Fruit fly (Drosophila melanogaster) whole organism, embryonic: ENCODE measurements around the gene AOX1.

Source experiments
- ATbp ChIP-seq: fragments of 200-800 bp; sonication (Bioruptor generic); optimal IDR thresholded peaks from 2 replicates; lab custom pipeline; 2017; ENCODE audit warnings: missing biosample characterization, mild to moderate bottlenecking, missing genetic modification characterization, missing genetic modification reagents
- CG10274 ChIP-seq: fragments of 200-800 bp; sonication (Bioruptor generic); optimal IDR thresholded peaks from 3 replicates; lab custom pipeline; 2017; ENCODE audit warnings: missing biosample characterization, mild to moderate bottlenecking, missing genetic modification characterization
- CG10366 ChIP-seq: fragments of 200-800 bp; sonication (Bioruptor generic); IDR thresholded peaks from 2 replicates; pipeline ENCODE4 v1.3.6; 2022; ENCODE audit warnings: missing biosample characterization, missing genetic modification characterization
- CG11696 ChIP-seq: fragments of 200-800 bp; sonication (Bioruptor generic); IDR thresholded peaks from 2 replicates; pipeline ENCODE4 v1.3.6; 2022; ENCODE audit warnings: missing biosample characterization, missing genetic modification characterization
- CG12071 ChIP-seq: fragments of 200-800 bp; sonication (Bioruptor generic); optimal IDR thresholded peaks from 3 replicates; lab custom pipeline; 2018; ENCODE audit warnings: missing biosample characterization, mild to moderate bottlenecking, missing genetic modification characterization
- CG13123 ChIP-seq: fragments of 200-800 bp; sonication (Bioruptor generic); optimal IDR thresholded peaks from 2 replicates; lab custom pipeline; 2016; ENCODE audit warnings: missing biosample characterization, missing genetic modification characterization
- CG16863 ChIP-seq: fragments of 200-800 bp; sonication (Bioruptor generic); optimal IDR thresholded peaks from 3 replicates; lab custom pipeline; 2016; ENCODE audit warnings: missing biosample characterization, missing genetic modification characterization
- CG17186 ChIP-seq: fragments of 200-800 bp; sonication (Bioruptor generic); optimal IDR thresholded peaks from 3 replicates; lab custom pipeline; 2017; ENCODE audit warnings: missing biosample characterization, missing genetic modification reagents, missing genetic modification characterization
- CG17802 ChIP-seq: fragments of 200-800 bp; sonication (Bioruptor generic); optimal IDR thresholded peaks from 2 replicates; lab custom pipeline; 2018; ENCODE audit warnings: missing biosample characterization, mild to moderate bottlenecking, missing genetic modification characterization, moderate library complexity
- CG1832 ChIP-seq: fragments of 200-800 bp; sonication (Bioruptor generic); optimal IDR thresholded peaks from 2 replicates; lab custom pipeline; 2017; ENCODE audit warnings: missing biosample characterization, mild to moderate bottlenecking, missing genetic modification characterization, inconsistent platforms
- CG31441 ChIP-seq: fragments of 200-800 bp; sonication (Bioruptor generic); IDR thresholded peaks from 2 replicates; pipeline ENCODE4 v1.3.6; 2022; ENCODE audit warnings: missing biosample characterization, missing genetic modification characterization
- CG3281 ChIP-seq: fragments of 200-800 bp; sonication (Bioruptor generic); optimal IDR thresholded peaks from 3 replicates; lab custom pipeline; 2017; ENCODE audit warnings: missing biosample characterization, mild to moderate bottlenecking, missing genetic modification characterization
- CG33213 ChIP-seq: fragments of 200-800 bp; sonication (Bioruptor generic); optimal IDR thresholded peaks from 3 replicates; lab custom pipeline; 2016; ENCODE audit warnings: missing biosample characterization, missing genetic modification characterization
- CG34422 ChIP-seq: fragments of 200-800 bp; sonication (Bioruptor generic); IDR thresholded peaks from 3 replicates; pipeline ENCODE4 v1.3.6; 2022; ENCODE audit warnings: missing biosample characterization, missing genetic modification characterization
- CG3838 ChIP-seq: fragments of 200-800 bp; sonication (Bioruptor generic); optimal IDR thresholded peaks from 3 replicates; lab custom pipeline; 2016; ENCODE audit warnings: missing biosample characterization, missing genetic modification characterization
- CG3847 ChIP-seq: fragments of 200-800 bp; sonication (Bioruptor generic); IDR thresholded peaks from 2 replicates; pipeline ENCODE4 v1.3.6; 2022; ENCODE audit warnings: missing biosample characterization, missing genetic modification characterization
- CG42726 ChIP-seq: fragments of 200-800 bp; sonication (Bioruptor generic); IDR thresholded peaks from 2 replicates; pipeline ENCODE4 v1.3.6; 2022; ENCODE audit warnings: missing biosample characterization, missing genetic modification characterization; ENCODE audit not compliant: partially characterized antibody
- CG4360 ChIP-seq: fragments of 200-800 bp; sonication (Bioruptor generic); IDR thresholded peaks from 2 replicates; pipeline ENCODE4 v1.3.6; 2022; ENCODE audit warnings: missing biosample characterization, missing genetic modification characterization
- CG6272 ChIP-seq: fragments of 200-800 bp; sonication (Bioruptor generic); IDR thresholded peaks from 2 replicates; pipeline ENCODE4 v1.3.6; 2022; ENCODE audit warnings: missing biosample characterization, missing genetic modification characterization
- CG6683 ChIP-seq: fragments of 200-800 bp; sonication (Bioruptor generic); optimal IDR thresholded peaks from 2 replicates; lab custom pipeline; 2017; ENCODE audit warnings: missing biosample characterization, mild to moderate bottlenecking, missing genetic modification characterization, missing genetic modification reagents
- CG6791 ChIP-seq: fragments of 200-800 bp; sonication (Bioruptor generic); IDR thresholded peaks from 3 replicates; pipeline ENCODE4 v1.3.6; 2022; ENCODE audit warnings: missing biosample characterization, missing genetic modification characterization; ENCODE audit not compliant: partially characterized antibody
- CG6854 ChIP-seq: fragments of 200-800 bp; sonication (Bioruptor generic); optimal IDR thresholded peaks from 3 replicates; lab custom pipeline; 2017; ENCODE audit warnings: missing biosample characterization, mild to moderate bottlenecking, missing genetic modification characterization
- CG7786 ChIP-seq: fragments of 200-800 bp; sonication (Bioruptor generic); optimal IDR thresholded peaks from 2 replicates; lab custom pipeline; 2016; ENCODE audit warnings: missing biosample characterization, missing genetic modification characterization
- CG9437 ChIP-seq: fragments of 200-800 bp; sonication (Bioruptor generic); optimal IDR thresholded peaks from 2 replicates; lab custom pipeline; 2018; ENCODE audit warnings: missing biosample characterization, mild to moderate bottlenecking, missing genetic modification characterization
- CG9797 ChIP-seq: fragments of 200-800 bp; sonication (Bioruptor generic); optimal IDR thresholded peaks from 3 replicates; lab custom pipeline; 2018; ENCODE audit warnings: missing biosample characterization, mild to moderate bottlenecking, missing genetic modification characterization
- CG9876 ChIP-seq: fragments of 200-800 bp; sonication (Bioruptor generic); optimal IDR thresholded peaks from 2 replicates; lab custom pipeline; 2016; ENCODE audit warnings: missing biosample characterization, missing genetic modification characterization
- CoRest ChIP-seq: fragments of 200-800 bp; sonication (Bioruptor generic); optimal IDR thresholded peaks from 3 replicates; lab custom pipeline; 2018; ENCODE audit warnings: missing biosample characterization, mild to moderate bottlenecking, missing genetic modification characterization, moderate library complexity
- Gsc ChIP-seq: fragments of 200-800 bp; sonication (Bioruptor generic); IDR thresholded peaks from 2 replicates; pipeline ENCODE4 v1.3.6; 2022; ENCODE audit warnings: missing biosample characterization, missing genetic modification characterization
- Hand ChIP-seq: fragments of 200-800 bp; sonication (Bioruptor generic); optimal IDR thresholded peaks from 2 replicates; lab custom pipeline; 2017; ENCODE audit warnings: mild to moderate bottlenecking, missing biosample characterization, missing genetic modification reagents, missing genetic modification characterization
- Jarid2 ChIP-seq: fragments of 200-800 bp; sonication (Bioruptor generic); optimal IDR thresholded peaks from 3 replicates; lab custom pipeline; 2017; ENCODE audit warnings: mild to moderate bottlenecking, missing biosample characterization, missing genetic modification reagents, missing genetic modification characterization
- Med ChIP-seq: fragments of 200-800 bp; sonication (Bioruptor generic); peaks from one replicate; lab custom pipeline; 2016; ENCODE audit warnings: missing biosample characterization, missing genetic modification characterization, mild to moderate bottlenecking, inconsistent platforms, moderate library complexity
- Oaz ChIP-seq: fragments of 200-800 bp; sonication (Bioruptor generic); IDR thresholded peaks from 2 replicates; pipeline ENCODE4 v1.3.6; 2022; ENCODE audit warnings: missing biosample characterization, missing genetic modification characterization
- Scr ChIP-seq: fragments of 200-800 bp; sonication (Bioruptor generic); IDR thresholded peaks from 2 replicates; pipeline ENCODE4 v1.3.6; 2022; ENCODE audit warnings: missing biosample characterization, missing genetic modification characterization; ENCODE audit not compliant: partially characterized antibody
- Sox100B ChIP-seq: fragments of 200-800 bp; sonication (Bioruptor generic); optimal IDR thresholded peaks from 3 replicates; lab custom pipeline; 2018; ENCODE audit warnings: missing biosample characterization, mild to moderate bottlenecking, missing genetic modification characterization
- Sry-δ ChIP-seq: fragments of 200-800 bp; sonication (Bioruptor generic); optimal IDR thresholded peaks from 2 replicates; lab custom pipeline; 2016; ENCODE audit warnings: missing biosample characterization, missing genetic modification characterization
- Taf1 ChIP-seq: fragments of 200-800 bp; sonication (Bioruptor generic); IDR thresholded peaks from 2 replicates; pipeline ENCODE4 v1.3.6; 2022; ENCODE audit warnings: missing biosample characterization, missing genetic modification characterization
- ab ChIP-seq: fragments of 200-800 bp; sonication (Bioruptor generic); optimal IDR thresholded peaks from 2 replicates; lab custom pipeline; 2016; ENCODE audit warnings: missing biosample characterization, missing genetic modification characterization
- bbx ChIP-seq: fragments of 200-800 bp; sonication (Bioruptor generic); IDR thresholded peaks from 2 replicates; pipeline ENCODE4 v1.3.6; 2022; ENCODE audit warnings: missing biosample characterization, missing genetic modification characterization; ENCODE audit not compliant: partially characterized antibody
- cato ChIP-seq: fragments of 200-800 bp; sonication (Bioruptor generic); optimal IDR thresholded peaks from 2 replicates; lab custom pipeline; 2016; ENCODE audit warnings: missing biosample characterization, missing genetic modification characterization, borderline replicate concordance
- chinmo ChIP-seq: fragments of 200-800 bp; sonication (Bioruptor generic); IDR thresholded peaks from 4 replicates; pipeline ENCODE4 v1.3.6; 2022; ENCODE audit warnings: missing biosample characterization, missing genetic modification characterization; ENCODE audit not compliant: partially characterized antibody
- hkb ChIP-seq, 2 experiments: fragments of 200-800 bp in 1 of 2; fragments of >200 bp in 1 of 2; sonication (Bioruptor generic) in 1 of 2; IDR thresholded peaks in 1 of 2; optimal IDR thresholded peaks in 1 of 2; 2 replicates each; pipeline versions ENCODE4 v1.3.6 to Lab custom; 2017 to 2022; ENCODE audit warnings: missing biosample characterization in 1 of 2, missing genetic modification characterization in 1 of 2
- pnt ChIP-seq: fragments of 200-800 bp; sonication (Bioruptor generic); optimal IDR thresholded peaks from 3 replicates; lab custom pipeline; 2016; ENCODE audit warnings: missing biosample characterization, missing genetic modification characterization
- pzg ChIP-seq: fragments of 200-800 bp; sonication (Bioruptor generic); optimal IDR thresholded peaks from 3 replicates; lab custom pipeline; 2018; ENCODE audit warnings: missing biosample characterization, mild to moderate bottlenecking, missing genetic modification characterization, moderate library complexity
- ranshi ChIP-seq: fragments of 200-800 bp; sonication (Bioruptor generic); IDR thresholded peaks from 2 replicates; pipeline ENCODE4 v1.3.6; 2022; ENCODE audit warnings: missing biosample characterization, missing genetic modification characterization
- sd ChIP-seq: fragments of 200-800 bp; sonication (Bioruptor generic); optimal IDR thresholded peaks from 3 replicates; lab custom pipeline; 2018; ENCODE audit warnings: missing biosample characterization, mild to moderate bottlenecking, missing genetic modification characterization, moderate library complexity
- tap ChIP-seq: fragments of 200-800 bp; optimal IDR thresholded peaks from 3 replicates; lab custom pipeline; 2019; ENCODE audit warnings: missing biosample characterization, mild to moderate bottlenecking, missing genetic modification characterization, moderate library complexity
- trem ChIP-seq: fragments of 200-800 bp; optimal IDR thresholded peaks from 3 replicates; lab custom pipeline; 2019; ENCODE audit warnings: missing biosample characterization, mild to moderate bottlenecking, missing genetic modification characterization, moderate library complexity
- twi ChIP-seq: fragments of 200-800 bp; optimal IDR thresholded peaks from 2 replicates; lab custom pipeline; 2019; ENCODE audit warnings: missing biosample characterization, mild to moderate bottlenecking, missing genetic modification characterization, moderate library complexity
- unc-4 ChIP-seq: fragments of 200-800 bp; sonication (Bioruptor generic); IDR thresholded peaks from 2 replicates; pipeline ENCODE4 v1.3.6; 2022; ENCODE audit warnings: missing biosample characterization, missing genetic modification characterization; ENCODE audit not compliant: partially characterized antibody
- z ChIP-seq: fragments of 200-800 bp; sonication (Bioruptor generic); IDR thresholded peaks from 3 replicates; pipeline ENCODE4 v1.3.6; 2022; ENCODE audit warnings: missing biosample characterization, missing genetic modification characterization

The AOX1 gene

DNA sequence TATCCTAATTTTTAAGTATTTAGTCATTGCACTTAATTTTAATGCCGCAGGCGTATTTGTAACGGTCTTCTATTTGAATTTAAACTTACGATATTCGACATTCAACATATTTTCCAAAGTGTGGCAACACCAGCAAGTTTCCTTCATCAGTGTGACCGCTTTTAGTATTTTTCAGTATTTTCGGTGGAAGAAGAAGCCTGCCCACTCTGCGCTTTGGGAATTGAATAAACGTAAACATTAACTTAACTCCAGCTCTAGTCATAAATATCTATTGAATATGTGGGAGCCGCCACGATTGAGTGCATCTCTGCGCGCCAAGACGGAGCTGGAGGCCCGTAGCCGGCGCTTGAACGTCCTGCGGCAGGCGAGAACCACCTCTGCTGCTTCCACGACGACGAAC is 51.2 kb downstream of the AOX1 start, which contains the start of gene obe (continued):
- no peak for TF ChIP-seq CG12071 (GFP tag; lab: Kevin White, UChicago)
- TF ChIP-seq Taf1 (GFP tag; lab: Robert Waterston, UW), result no peak
- TF ChIP-seq CG6854 (GFP tag; lab: Kevin White, UChicago), result no peak
- TF ChIP-seq CG9797 (GFP tag; lab: Kevin White, UChicago), result peak; percentile 91
- peak; percentile 61 for TF ChIP-seq CG17186
- TF ChIP-seq CG10366 (GFP tag; lab: Robert Waterston, UW), result no peak
- no peak for TF ChIP-seq CG7786 (GFP tag; lab: Kevin White, UChicago)
- peak; percentile 15 for TF ChIP-seq Sry-δ (GFP tag; lab: Kevin White, UChicago)
- TF ChIP-seq CG3838 (GFP tag; lab: Kevin White, UChicago), result no peak
- TF ChIP-seq Jarid2 (GFP tag; lab: Kevin White, UChicago), result no peak
- TF ChIP-seq twi (tag; lab: Kevin White, UChicago), result no peak
- TF ChIP-seq CG10274, result no peak
- TF ChIP-seq Sox100B (GFP tag; lab: Kevin White, UChicago), result no peak
- no peak for TF ChIP-seq Gsc
- no peak for TF ChIP-seq CG33213 (GFP tag; lab: Kevin White, UChicago)
- no peak for TF ChIP-seq pnt (GFP tag; lab: Kevin White, UChicago)
- no peak for TF ChIP-seq CG9876
- TF ChIP-seq CG6683, result no peak
- TF ChIP-seq cato (GFP tag; lab: Kevin White, UChicago), result no peak
- TF ChIP-seq CG6272 (GFP tag; lab: Robert Waterston, UW), result no peak
- TF ChIP-seq CG17802, result no peak
- TF ChIP-seq Hand, result no peak
- no peak for TF ChIP-seq ranshi
- TF ChIP-seq Scr (GFP tag; lab: Robert Waterston, UW), result no peak
- TF ChIP-seq CG31441 (GFP tag; lab: Robert Waterston, UW), result no peak
- TF ChIP-seq pzg (GFP tag; lab: Kevin White, UChicago), result peak; percentile 74
- TF ChIP-seq CG34422, result 0 out of 3 replicates have a peak, but pooled peaks have one; percentile 7
- TF ChIP-seq chinmo, result no peak
- TF ChIP-seq CG16863 (GFP tag; lab: Kevin White, UChicago), result no peak
- no peak for TF ChIP-seq CG1832 (GFP tag; lab: Kevin White, UChicago)
- no peak for TF ChIP-seq sd (tag; lab: Kevin White, UChicago)
- TF ChIP-seq CG9437, result peak; percentile 37
- TF ChIP-seq CG3281 (GFP tag; lab: Kevin White, UChicago), result no peak
- no peak for TF ChIP-seq hkb (optimal IDR thresholded peaks at IDR 0.05; lab: Kevin White, UChicago)
- no peak for TF ChIP-seq hkb (GFP tag; IDR thresholded peaks at IDR 0.05; lab: Robert Waterston, UW)
- no peak for TF ChIP-seq Oaz (GFP tag; lab: Robert Waterston, UW)
- no peak for TF ChIP-seq CG42726 (GFP tag; lab: Robert Waterston, UW)
- TF ChIP-seq CG13123, result no peak
- no peak for TF ChIP-seq unc-4 (GFP tag; lab: Robert Waterston, UW)
- no peak for TF ChIP-seq CG11696 (GFP tag; lab: Robert Waterston, UW)
- TF ChIP-seq CG6791 (GFP tag; lab: Robert Waterston, UW), result peak; percentile 10; the same call in 1 of the 3 replicates
- TF ChIP-seq CG3847 (GFP tag; lab: Robert Waterston, UW), result peak; percentile 50; the same call in 1 of the 2 replicates
- no peak for TF ChIP-seq z (GFP tag; lab: Robert Waterston, UW)
- TF ChIP-seq CG4360 (GFP tag; lab: Robert Waterston, UW), result no peak
- no peak for TF ChIP-seq bbx (GFP tag; lab: Robert Waterston, UW)
- TF ChIP-seq ATbp (GFP tag; lab: Kevin White, UChicago), result no peak
- TF ChIP-seq CoRest (tag; lab: Kevin White, UChicago), result peak; percentile 1
- TF ChIP-seq ab (GFP tag; lab: Kevin White, UChicago), result no peak
- peak; percentile 98 for TF ChIP-seq trem (tag; lab: Kevin White, UChicago)
- TF ChIP-seq Med (GFP tag; lab: Kevin White, UChicago), result peak; percentile 79
- no peak for TF ChIP-seq tap (tag; lab: Kevin White, UChicago)
